Worm (Caenorhabditis elegans) whole organism, L4/young adult: ENCODE data around the gene C52E2.4.

Experiments used
- W03F9.2 ChIP-seq: fragments of 150-350 bp; optimal IDR thresholded peaks from 2 replicates; lab custom pipeline; 2014; ENCODE audit warnings: missing biosample characterization, missing genetic modification characterization
- him-1 ChIP-seq: sonication (generic microtip); optimal IDR thresholded peaks from 2 replicates; lab custom pipeline; 2016; ENCODE audit warnings: missing genotype, missing genetic modification reagents, missing genetic modification characterization, missing compliant biosample characterization

- TF ChIP-seq W03F9.2 (tag; lab: Kevin White, UChicago) (no peak), him-1 (tag; lab: Kevin White, UChicago) (no peak)
Measured at ce11 chrII:1848109-1848508, 5.2 kb downstream of the C52E2.4 start, which contains the start of gene fbxb-97.
